Fruit fly (Drosophila melanogaster) whole organism, embryonic: Measurements from ENCODE around the gene beta4GalNAcTB.

Experiments used
- ATbp ChIP-seq: fragments of 200-800 bp; sonication (Bioruptor generic); optimal IDR thresholded peaks from 2 replicates; lab custom pipeline; 2017; ENCODE audit warnings: missing biosample characterization, mild to moderate bottlenecking, missing genetic modification characterization, missing genetic modification reagents
- Ada2b ChIP-seq: fragments of 200-800 bp; sonication (Bioruptor generic); IDR thresholded peaks from 2 replicates; pipeline ENCODE4 v1.3.6; 2022; ENCODE audit warnings: missing biosample characterization, missing genetic modification characterization
- Asciz ChIP-seq: fragments of 200-800 bp; sonication (Bioruptor generic); optimal IDR thresholded peaks from 2 replicates; lab custom pipeline; 2017; ENCODE audit warnings: missing biosample characterization, mild to moderate bottlenecking, missing genetic modification characterization, missing genetic modification reagents
- BEAF-32 ChIP-seq: fragments of 200-800 bp; sonication (Bioruptor generic); optimal IDR thresholded peaks from 3 replicates; lab custom pipeline; 2017; ENCODE audit warnings: missing biosample characterization, missing genetic modification characterization, mild to moderate bottlenecking, moderate library complexity, missing genetic modification reagents
- CG10209 ChIP-seq: fragments of 200-800 bp; sonication (Bioruptor generic); optimal IDR thresholded peaks from 3 replicates; lab custom pipeline; 2017; ENCODE audit warnings: missing biosample characterization, mild to moderate bottlenecking, missing genetic modification characterization, missing genetic modification reagents
- CG10654 ChIP-seq: fragments of 200-800 bp; sonication (Bioruptor generic); optimal IDR thresholded peaks from 2 replicates; lab custom pipeline; 2016; ENCODE audit warnings: missing biosample characterization, missing genetic modification characterization
- CG12769 ChIP-seq: fragments of 200-800 bp; sonication (Bioruptor generic); optimal IDR thresholded peaks from 2 replicates; lab custom pipeline; 2019; ENCODE audit warnings: missing biosample characterization, mild to moderate bottlenecking, missing genetic modification characterization, moderate library complexity
- CG12942 ChIP-seq: fragments of 200-800 bp; sonication (Bioruptor generic); optimal IDR thresholded peaks from 3 replicates; lab custom pipeline; 2016; ENCODE audit warnings: missing biosample characterization, missing genetic modification characterization
- CG13123 ChIP-seq: fragments of 200-800 bp; sonication (Bioruptor generic); optimal IDR thresholded peaks from 2 replicates; lab custom pipeline; 2016; ENCODE audit warnings: missing biosample characterization, missing genetic modification characterization
- CG14860 ChIP-seq: fragments of 200-800 bp; sonication (Bioruptor generic); IDR thresholded peaks from 3 replicates; pipeline ENCODE4 v1.3.6; 2022; ENCODE audit warnings: missing biosample characterization, missing genetic modification characterization; ENCODE audit not compliant: partially characterized antibody
- CG1602 ChIP-seq: fragments of 200-800 bp; sonication (Bioruptor generic); optimal IDR thresholded peaks from 3 replicates; lab custom pipeline; 2016; ENCODE audit warnings: missing biosample characterization, missing genetic modification characterization
- CG17186 ChIP-seq: fragments of 200-800 bp; sonication (Bioruptor generic); optimal IDR thresholded peaks from 3 replicates; lab custom pipeline; 2017; ENCODE audit warnings: missing biosample characterization, missing genetic modification reagents, missing genetic modification characterization
- CG17328 ChIP-seq: fragments of 200-800 bp; sonication (Bioruptor generic); IDR thresholded peaks from 2 replicates; pipeline ENCODE4 v1.3.6; 2022; ENCODE audit warnings: missing biosample characterization, missing genetic modification characterization
- CG18476 ChIP-seq: fragments of 200-800 bp; sonication (Bioruptor generic); optimal IDR thresholded peaks from 2 replicates; lab custom pipeline; 2016; ENCODE audit warnings: missing biosample characterization, mild to moderate bottlenecking, missing genetic modification characterization
- CG2202 ChIP-seq: fragments of 200-800 bp; sonication (Bioruptor generic); optimal IDR thresholded peaks from 2 replicates; lab custom pipeline; 2018; ENCODE audit warnings: missing biosample characterization, mild to moderate bottlenecking, missing genetic modification characterization
- CG33213 ChIP-seq: fragments of 200-800 bp; sonication (Bioruptor generic); optimal IDR thresholded peaks from 3 replicates; lab custom pipeline; 2016; ENCODE audit warnings: missing biosample characterization, missing genetic modification characterization
- CG34376 ChIP-seq: fragments of 200-800 bp; sonication (Bioruptor generic); optimal IDR thresholded peaks from 2 replicates; lab custom pipeline; 2018; ENCODE audit warnings: missing biosample characterization, mild to moderate bottlenecking, missing genetic modification characterization
- CG4360 ChIP-seq: fragments of 200-800 bp; sonication (Bioruptor generic); IDR thresholded peaks from 2 replicates; pipeline ENCODE4 v1.3.6; 2022; ENCODE audit warnings: missing biosample characterization, missing genetic modification characterization
- CG8281 ChIP-seq: fragments of 200-800 bp; sonication (Bioruptor generic); optimal IDR thresholded peaks from 2 replicates; lab custom pipeline; 2018; ENCODE audit warnings: missing biosample characterization, mild to moderate bottlenecking, missing genetic modification characterization, moderate library complexity
- CG8388 ChIP-seq: fragments of 200-800 bp; sonication (Bioruptor generic); optimal IDR thresholded peaks from 2 replicates; lab custom pipeline; 2019; ENCODE audit warnings: missing biosample characterization, mild to moderate bottlenecking, missing genetic modification characterization, moderate library complexity
- CTCF ChIP-seq: fragments of 200-800 bp; sonication (Bioruptor generic); optimal IDR thresholded peaks from 2 replicates; lab custom pipeline; 2017; ENCODE audit warnings: missing biosample characterization, mild to moderate bottlenecking, missing genetic modification characterization, moderate library complexity
- Dip3 ChIP-seq: fragments of 200-800 bp; sonication (Bioruptor generic); optimal IDR thresholded peaks from 3 replicates; lab custom pipeline; 2016; ENCODE audit warnings: missing biosample characterization, missing genetic modification characterization
- Fer3 ChIP-seq: fragments of 200-800 bp; sonication (Bioruptor generic); optimal IDR thresholded peaks from 2 replicates; lab custom pipeline; 2018; ENCODE audit warnings: missing biosample characterization, mild to moderate bottlenecking, missing genetic modification characterization, moderate library complexity
- HLH3B ChIP-seq: fragments of 200-800 bp; sonication (Bioruptor generic); IDR thresholded peaks from 2 replicates; pipeline ENCODE4 v1.3.6; 2022; ENCODE audit warnings: missing biosample characterization, missing genetic modification characterization
- Hand ChIP-seq: fragments of 200-800 bp; sonication (Bioruptor generic); optimal IDR thresholded peaks from 2 replicates; lab custom pipeline; 2017; ENCODE audit warnings: mild to moderate bottlenecking, missing biosample characterization, missing genetic modification reagents, missing genetic modification characterization
- Hey ChIP-seq: fragments of 200-800 bp; sonication (Bioruptor generic); optimal IDR thresholded peaks from 3 replicates; lab custom pipeline; 2018; ENCODE audit warnings: missing biosample characterization, mild to moderate bottlenecking, missing genetic modification characterization
- Hmr ChIP-seq: fragments of 200-800 bp; sonication (Bioruptor generic); optimal IDR thresholded peaks from 3 replicates; lab custom pipeline; 2017; ENCODE audit warnings: mild to moderate bottlenecking, missing biosample characterization, missing genetic modification reagents, missing genetic modification characterization
- Hr78 ChIP-seq, 2 experiments: fragments of 200-800 bp in 1 of 2; fragments of >200 bp in 1 of 2; sonication (Bioruptor generic) in 1 of 2; optimal IDR thresholded peaks; 2 replicates each; lab custom pipeline; 2017 to 2019; ENCODE audit warnings: missing biosample characterization in 2 of 2, missing genetic modification characterization in 2 of 2, mild to moderate bottlenecking in 1 of 2, moderate library complexity in 1 of 2
- Mad ChIP-seq: fragments of 200-800 bp; sonication (Bioruptor generic); optimal IDR thresholded peaks from 2 replicates; lab custom pipeline; 2016; ENCODE audit warnings: missing biosample characterization, missing genetic modification characterization
- Max ChIP-seq: fragments of 200-800 bp; sonication (Bioruptor generic); optimal IDR thresholded peaks from 2 replicates; lab custom pipeline; 2016; ENCODE audit warnings: missing biosample characterization, mild to moderate bottlenecking, missing genetic modification characterization
- NC2β ChIP-seq: fragments of 200-800 bp; sonication (Bioruptor generic); optimal IDR thresholded peaks from 2 replicates; lab custom pipeline; 2016; ENCODE audit warnings: missing biosample characterization, missing genetic modification characterization
- Pdp1 ChIP-seq, 2 experiments: fragments of 200-800 bp; sonication (Bioruptor generic); optimal IDR thresholded peaks; 3 replicates each; lab custom pipeline; 2016; ENCODE audit warnings: missing biosample characterization in 2 of 2, missing genetic modification characterization in 2 of 2, mild to moderate bottlenecking in 1 of 2, moderate library complexity in 1 of 2
- Rx ChIP-seq: fragments of 200-800 bp; sonication (Bioruptor generic); IDR thresholded peaks from 2 replicates; pipeline ENCODE4 v1.3.6; 2022; ENCODE audit warnings: missing biosample characterization, missing genetic modification characterization
- Side ChIP-seq: fragments of 200-800 bp; sonication (Bioruptor generic); optimal IDR thresholded peaks from 2 replicates; lab custom pipeline; 2016; ENCODE audit warnings: missing biosample characterization, missing genetic modification characterization
- Sin3A ChIP-seq: fragments of >200 bp; optimal IDR thresholded peaks from 2 replicates; lab custom pipeline; 2018
- bigmax ChIP-seq: fragments of 200-800 bp; sonication (Bioruptor generic); optimal IDR thresholded peaks from 2 replicates; lab custom pipeline; 2018; ENCODE audit warnings: missing biosample characterization, mild to moderate bottlenecking, missing genetic modification characterization
- bsh ChIP-seq, 2 experiments: fragments of 200-800 bp; sonication (Bioruptor generic); optimal IDR thresholded peaks; 2 replicates each; lab custom pipeline; 2017 to 2018; ENCODE audit warnings: mild to moderate bottlenecking in 2 of 2, missing biosample characterization in 2 of 2, missing genetic modification characterization in 2 of 2, moderate library complexity in 1 of 2
- btn ChIP-seq: fragments of 200-800 bp; sonication (Bioruptor generic); optimal IDR thresholded peaks from 2 replicates; lab custom pipeline; 2016; ENCODE audit warnings: missing biosample characterization, missing genetic modification characterization
- cg ChIP-seq: fragments of 200-800 bp; sonication (Bioruptor generic); optimal IDR thresholded peaks from 3 replicates; lab custom pipeline; 2019; ENCODE audit warnings: missing biosample characterization, mild to moderate bottlenecking, missing genetic modification characterization, moderate library complexity
- chinmo ChIP-seq: fragments of 200-800 bp; sonication (Bioruptor generic); IDR thresholded peaks from 4 replicates; pipeline ENCODE4 v1.3.6; 2022; ENCODE audit warnings: missing biosample characterization, missing genetic modification characterization; ENCODE audit not compliant: partially characterized antibody
- emc ChIP-seq: fragments of 200-800 bp; sonication (Bioruptor generic); optimal IDR thresholded peaks from 2 replicates; lab custom pipeline; 2016; ENCODE audit warnings: missing biosample characterization, missing genetic modification characterization
- exex ChIP-seq: fragments of 200-800 bp; sonication (Bioruptor generic); optimal IDR thresholded peaks from 4 replicates; lab custom pipeline; 2018; ENCODE audit warnings: missing biosample characterization, mild to moderate bottlenecking, missing genetic modification characterization, moderate library complexity
- ham ChIP-seq: fragments of 200-800 bp; sonication (Bioruptor generic); IDR thresholded peaks from 2 replicates; pipeline ENCODE4 v1.3.6; 2022; ENCODE audit warnings: missing biosample characterization, missing genetic modification characterization
- klu ChIP-seq: fragments of 200-800 bp; sonication (Bioruptor generic); IDR thresholded peaks from 2 replicates; pipeline ENCODE4 v1.3.6; 2022; ENCODE audit warnings: missing biosample characterization, missing genetic modification characterization
- lmd ChIP-seq: fragments of 200-800 bp; sonication (Bioruptor generic); IDR thresholded peaks from 2 replicates; pipeline ENCODE4 v1.3.6; 2022; ENCODE audit warnings: missing biosample characterization, missing genetic modification characterization
- pum ChIP-seq: fragments of 200-800 bp; sonication (Bioruptor generic); optimal IDR thresholded peaks from 2 replicates; lab custom pipeline; 2016; ENCODE audit warnings: missing biosample characterization, missing genetic modification characterization
- ssp ChIP-seq: fragments of 200-800 bp; sonication (Bioruptor generic); IDR thresholded peaks from 2 replicates; pipeline ENCODE4 v1.3.6; 2022; ENCODE audit warnings: missing biosample characterization, missing genetic modification characterization
- tap ChIP-seq: fragments of 200-800 bp; optimal IDR thresholded peaks from 3 replicates; lab custom pipeline; 2019; ENCODE audit warnings: missing biosample characterization, mild to moderate bottlenecking, missing genetic modification characterization, moderate library complexity
- wdn ChIP-seq: fragments of 200-800 bp; sonication (Bioruptor generic); IDR thresholded peaks from 2 replicates; pipeline ENCODE4 v1.3.6; 2022; ENCODE audit warnings: missing biosample characterization, missing genetic modification characterization
- yki ChIP-seq: fragments of >200 bp; optimal IDR thresholded peaks from 3 replicates; lab custom pipeline; 2018
- zen ChIP-seq: fragments of 200-800 bp; sonication (Bioruptor generic); optimal IDR thresholded peaks from 3 replicates; lab custom pipeline; 2018; ENCODE audit warnings: missing biosample characterization, mild to moderate bottlenecking, missing genetic modification characterization, moderate library complexity

beta4GalNAcTB gene

DNA sequence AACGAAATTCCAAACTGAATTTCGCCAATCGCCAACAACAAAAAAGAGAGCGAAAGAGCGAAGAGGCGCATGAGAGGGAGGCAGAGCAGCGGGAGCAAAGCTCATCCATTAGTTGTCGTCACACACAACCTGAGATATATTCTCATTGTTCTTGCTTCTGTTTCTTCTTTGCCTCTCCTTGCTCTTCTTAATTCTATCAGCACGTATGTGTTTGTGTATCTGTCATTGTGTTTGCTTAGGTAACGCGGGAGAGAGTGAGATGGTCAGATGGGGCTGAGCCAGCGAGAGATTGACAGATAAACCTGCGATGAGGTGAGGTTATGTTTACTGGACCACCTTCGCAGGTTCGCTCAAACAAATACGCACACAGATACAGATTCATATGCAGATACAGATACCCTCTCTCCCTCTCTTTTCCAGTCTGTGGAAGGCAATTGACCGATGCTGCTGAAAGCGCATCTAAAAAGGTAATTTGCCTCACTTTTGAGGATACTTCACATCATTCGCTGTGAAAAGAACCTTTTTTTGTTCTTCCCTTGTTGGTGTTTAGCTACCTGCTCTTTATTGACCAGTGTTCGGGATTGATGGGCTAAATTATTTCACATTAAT lies 40.3 kb upstream of the beta4GalNAcTB start (continued):
- TF ChIP-seq Side (GFP tag; lab: Kevin White, UChicago) (no peak), lmd (GFP tag; lab: Robert Waterston, UW) (no peak), CG13123 (no peak), CG12769 (tag; lab: Kevin White, UChicago) (peak; percentile 78), CTCF (GFP tag; lab: Kevin White, UChicago) (no peak), chinmo (GFP tag; lab: Robert Waterston, UW) (peak; percentile 79; the same call in 2 of the 4 replicates), wdn (GFP tag; lab: Robert Waterston, UW) (no peak), Hey (tag; lab: Kevin White, UChicago) (no peak), klu (GFP tag; lab: Robert Waterston, UW) (no peak), Fer3 (tag; lab: Kevin White, UChicago) (no peak), CG18476 (GFP tag; lab: Kevin White, UChicago) (no peak), bsh (GFP tag; optimal IDR thresholded peaks at IDR 0.05; lab: Kevin White, UChicago) (peak in 1 of 2 experiments; percentile 10), pum (no peak), tap (tag; lab: Kevin White, UChicago) (no peak), Mad (no peak), CG33213 (GFP tag; lab: Kevin White, UChicago) (no peak), Hmr (GFP tag; lab: Kevin White, UChicago) (peak; percentile 9), Sin3A (lab: Kevin White, UChicago) (no peak), CG17186 (GFP tag; lab: Kevin White, UChicago) (no peak), CG34376 (GFP tag; lab: Kevin White, UChicago) (peak; percentile 38), Rx (no peak), yki (lab: Kevin White, UChicago) (no peak), zen (peak; percentile 71), CG10654 (GFP tag; lab: Kevin White, UChicago) (no peak), Asciz (GFP tag; lab: Kevin White, UChicago) (no peak), CG1602 (GFP tag; lab: Kevin White, UChicago) (no peak), bigmax (GFP tag; lab: Kevin White, UChicago) (peak; percentile 96), CG10209 (GFP tag; lab: Kevin White, UChicago) (no peak), CG8388 (GFP tag; lab: Kevin White, UChicago) (no peak), BEAF-32 (GFP tag; lab: Kevin White, UChicago) (no peak), cg (GFP tag; lab: Kevin White, UChicago) (peak; percentile 91), Pdp1 (GFP tag; optimal IDR thresholded peaks at IDR 0.05; lab: Kevin White, UChicago) (peak in 1 of 2 experiments; percentile 76), CG2202 (tag; lab: Kevin White, UChicago) (peak; percentile 21), CG8281 (tag; lab: Kevin White, UChicago) (no peak), Dip3 (GFP tag; lab: Kevin White, UChicago) (no peak), ham (GFP tag; lab: Robert Waterston, UW) (no peak), Ada2b (GFP tag; lab: Robert Waterston, UW) (no peak), ssp (no peak), NC2β (GFP tag; lab: Kevin White, UChicago) (no peak), Max (no peak), CG12942 (no peak), CG17328 (GFP tag; lab: Robert Waterston, UW) (no peak), btn (no peak), Hr78 (GFP tag; optimal IDR thresholded peaks at IDR 0.05; lab: Kevin White, UChicago) (peak in 1 of 2 experiments; percentile 6), emc (GFP tag; lab: Kevin White, UChicago) (no peak), Hand (GFP tag; lab: Kevin White, UChicago) (no peak), exex (tag; lab: Kevin White, UChicago) (no peak), ATbp (GFP tag; lab: Kevin White, UChicago) (no peak), CG14860 (GFP tag; lab: Robert Waterston, UW) (no peak), CG4360 (GFP tag; lab: Robert Waterston, UW) (no peak), HLH3B (GFP tag; lab: Robert Waterston, UW) (no peak)
